Worm (Caenorhabditis elegans) whole organism, L4 larva: ENCODE measurements around the gene srsx-11.

Experiments used
- R02D3.7 ChIP-seq: fragments of 150-350 bp; sonication (generic microtip); optimal IDR thresholded peaks from 3 replicates; lab custom pipeline; 2014; ENCODE audit warnings: missing biosample characterization, missing genetic modification characterization
- ama-1 ChIP-seq: fragments of 150-350 bp; optimal IDR thresholded peaks from 2 replicates; lab custom pipeline; 2014; ENCODE audit warnings: inconsistent platforms, mixed read lengths
- lin-1 ChIP-seq: fragments of 200-800 bp; sonication (Bioruptor generic); IDR thresholded peaks from 2 replicates; pipeline ENCODE4 v1.3.6; 2022; ENCODE audit warnings: missing genetic modification reagents, missing genetic modification characterization, missing compliant biosample characterization
- lin-15B ChIP-seq: fragments of 150-350 bp; sonication (generic microtip); optimal IDR thresholded peaks from 3 replicates; lab custom pipeline; 2014; ENCODE audit warnings: missing biosample characterization, missing genetic modification characterization
- nhr-42 ChIP-seq: fragments of 200-800 bp; sonication (Bioruptor generic); IDR thresholded peaks from 2 replicates; pipeline ENCODE4 v1.3.6; 2022; ENCODE audit warnings: missing genetic modification characterization, missing compliant biosample characterization
- skn-1 ChIP-seq: fragments of 150-350 bp; optimal IDR thresholded peaks from 2 replicates; lab custom pipeline; 2014; ENCODE audit warnings: missing biosample characterization, missing genetic modification characterization

ce11 chrV:4967238-4967637, 11.7 kb downstream of the srsx-11 start:
- no peak for TF ChIP-seq R02D3.7 (tag; lab: Kevin White, UChicago)
- TF ChIP-seq lin-1, result no peak
- no peak for TF ChIP-seq ama-1
- TF ChIP-seq lin-15B (tag; lab: Kevin White, UChicago), result no peak
- no peak for TF ChIP-seq nhr-42 (GFP tag; lab: Robert Waterston, UW)
- TF ChIP-seq skn-1, result no peak
